Worm (Caenorhabditis elegans) whole organism, L4 larva: Measurements from ENCODE around the gene T10D4.6.

Experiments used
- T26A8.4 ChIP-seq: fragments of 200-800 bp; sonication (Bioruptor generic); IDR thresholded peaks from 2 replicates; pipeline ENCODE4 v1.3.6; 2022; ENCODE audit warnings: missing genetic modification characterization, missing compliant biosample characterization
- Y75B8A.6 ChIP-seq: fragments of 200-800 bp; sonication (Bioruptor generic); IDR thresholded peaks from 2 replicates; pipeline ENCODE4 v1.3.6; 2022; ENCODE audit warnings: missing genetic modification reagents, missing genetic modification characterization, missing compliant biosample characterization
- daf-12 ChIP-seq: fragments of 150-350 bp; optimal IDR thresholded peaks from 2 replicates; lab custom pipeline; 2014; ENCODE audit warnings: missing biosample characterization, missing genetic modification reagents, missing genetic modification characterization
- dmd-9 ChIP-seq: fragments of 200-800 bp; sonication (Bioruptor generic); IDR thresholded peaks from 2 replicates; pipeline ENCODE4 v1.3.6; 2022; ENCODE audit warnings: missing genetic modification reagents, missing genetic modification characterization, missing compliant biosample characterization
- gei-8 ChIP-seq: fragments of 200-800 bp; sonication (Bioruptor generic); optimal IDR thresholded peaks from 2 replicates; lab custom pipeline; 2018; ENCODE audit warnings: mild to moderate bottlenecking, missing genetic modification characterization, missing compliant biosample characterization
- jun-1 ChIP-seq: fragments of 150-350 bp; optimal IDR thresholded peaks from 2 replicates; lab custom pipeline; 2014; ENCODE audit warnings: missing biosample characterization, missing genetic modification reagents, missing genetic modification characterization
- nhr-76 ChIP-seq: fragments of 150-350 bp; optimal IDR thresholded peaks from 2 replicates; lab custom pipeline; 2014; ENCODE audit warnings: missing biosample characterization, missing genetic modification characterization
- tag-97 ChIP-seq: fragments of 200-800 bp; sonication (Bioruptor generic); IDR thresholded peaks from 2 replicates; pipeline ENCODE4 v1.3.6; 2022; ENCODE audit warnings: missing genetic modification characterization, missing compliant biosample characterization

ce11 chrII:3137804-3138203 is 18.7 kb downstream of the T10D4.6 start, which contains the start of gene sri-54:
- no peak for TF ChIP-seq daf-12 (tag; lab: Kevin White, UChicago)
- TF ChIP-seq nhr-76, result no peak
- TF ChIP-seq Y75B8A.6, result no peak
- no peak for TF ChIP-seq T26A8.4
- no peak for TF ChIP-seq dmd-9
- TF ChIP-seq jun-1 (tag; lab: Kevin White, UChicago), result no peak
- TF ChIP-seq tag-97 (GFP tag; lab: Robert Waterston, UW), result no peak
- no peak for TF ChIP-seq gei-8 (GFP tag; lab: Kevin White, UChicago)
